Worm (Caenorhabditis elegans) whole organism, L3 larva: Measurements from ENCODE around the gene elp-1.

Experiments
- R02D3.7 ChIP-seq: fragments of 150-350 bp; optimal IDR thresholded peaks from 2 replicates; lab custom pipeline; 2014; ENCODE audit warnings: missing biosample characterization, missing genetic modification characterization
- aly-2 ChIP-seq: fragments of 150-350 bp; optimal IDR thresholded peaks from 2 replicates; lab custom pipeline; 2014; ENCODE audit warnings: missing biosample characterization, missing genetic modification characterization
- ama-1 ChIP-seq: fragments of 150-350 bp; optimal IDR thresholded peaks from 2 replicates; lab custom pipeline; 2018
- ceh-28 ChIP-seq: fragments of 150-350 bp; optimal IDR thresholded peaks from 2 replicates; lab custom pipeline; 2014; ENCODE audit warnings: missing biosample characterization, missing genetic modification reagents, missing genetic modification characterization
- daf-12 ChIP-seq: fragments of 150-350 bp; optimal IDR thresholded peaks from 2 replicates; lab custom pipeline; 2014; ENCODE audit warnings: missing biosample characterization, missing genetic modification reagents, missing genetic modification characterization
- egl-27 ChIP-seq: sonication (generic microtip); optimal IDR thresholded peaks from 4 replicates; lab custom pipeline; 2017; ENCODE audit warnings: missing biosample characterization, missing genetic modification reagents, missing genetic modification characterization
- egl-5 ChIP-seq: fragments of 150-350 bp; optimal IDR thresholded peaks from 2 replicates; lab custom pipeline; 2017; ENCODE audit warnings: missing biosample characterization, missing genetic modification reagents, missing genetic modification characterization, inconsistent platforms
- elt-1 ChIP-seq: fragments of 150-350 bp; optimal IDR thresholded peaks from 2 replicates; lab custom pipeline; 2014; ENCODE audit warnings: missing biosample characterization, missing genetic modification characterization
- elt-2 ChIP-seq: sonication (generic microtip); optimal IDR thresholded peaks from 2 replicates; lab custom pipeline; 2016; ENCODE audit warnings: missing genetic modification reagents, mild to moderate bottlenecking, missing genetic modification characterization, missing compliant biosample characterization
- elt-3 ChIP-seq, 3 experiments: fragments of 150-350 bp in 1 of 3; sonication (generic microtip) in 2 of 3; optimal IDR thresholded peaks; 2 replicates in 2 of 3; 4 replicates in 1 of 3; lab custom pipeline; 2014 to 2017; ENCODE audit warnings: missing biosample characterization in 3 of 3, missing genetic modification characterization in 3 of 3
- fkh-10 ChIP-seq: sonication (generic microtip); optimal IDR thresholded peaks from 2 replicates; lab custom pipeline; 2017; ENCODE audit warnings: missing biosample characterization, missing genetic modification reagents, missing genetic modification characterization
- fkh-2 ChIP-seq: fragments of 150-350 bp; optimal IDR thresholded peaks from 2 replicates; lab custom pipeline; 2014; ENCODE audit warnings: missing biosample characterization, missing genetic modification reagents, missing genetic modification characterization
- hmg-11 ChIP-seq: sonication (generic microtip); optimal IDR thresholded peaks from 2 replicates; lab custom pipeline; 2016; ENCODE audit warnings: missing genetic modification characterization, missing compliant biosample characterization
- jun-1 ChIP-seq: fragments of 150-350 bp; optimal IDR thresholded peaks from 2 replicates; lab custom pipeline; 2014; ENCODE audit warnings: missing biosample characterization, missing genetic modification reagents, missing genetic modification characterization
- lin-39 ChIP-seq: fragments of 150-350 bp; optimal IDR thresholded peaks from 2 replicates; lab custom pipeline; 2018; ENCODE audit warnings: missing biosample characterization, missing genetic modification reagents, missing genetic modification characterization
- lsy-12 ChIP-seq: sonication (generic microtip); optimal IDR thresholded peaks from 2 replicates; lab custom pipeline; 2016; ENCODE audit warnings: mild to moderate bottlenecking, missing genetic modification characterization, missing compliant biosample characterization
- mdl-1 ChIP-seq: fragments of 150-350 bp; optimal IDR thresholded peaks from 2 replicates; lab custom pipeline; 2014; ENCODE audit warnings: missing biosample characterization, missing genetic modification characterization
- mml-1 ChIP-seq: fragments of 150-350 bp; sonication (generic microtip); optimal IDR thresholded peaks from 3 replicates; lab custom pipeline; 2014; ENCODE audit warnings: missing biosample characterization, missing genetic modification characterization
- nfya-1 ChIP-seq: sonication (generic microtip); optimal IDR thresholded peaks from 2 replicates; lab custom pipeline; 2017; ENCODE audit warnings: missing genetic modification characterization, mild to moderate bottlenecking, missing compliant biosample characterization, antibody characterized with exemption, moderate library complexity; ENCODE audit not compliant: insufficient read depth
- nhr-11 ChIP-seq: fragments of 150-350 bp; optimal IDR thresholded peaks from 2 replicates; lab custom pipeline; 2014; ENCODE audit warnings: missing biosample characterization, missing genetic modification characterization
- nhr-23 ChIP-seq: fragments of 150-350 bp; optimal IDR thresholded peaks from 2 replicates; lab custom pipeline; 2014; ENCODE audit warnings: missing biosample characterization, missing genetic modification reagents, missing genetic modification characterization
- nhr-237 ChIP-seq: fragments of 150-350 bp; optimal IDR thresholded peaks from 2 replicates; lab custom pipeline; 2014; ENCODE audit warnings: missing biosample characterization, missing genetic modification characterization
- nhr-25 ChIP-seq: sonication (generic microtip); optimal IDR thresholded peaks from 2 replicates; lab custom pipeline; 2017; ENCODE audit warnings: missing biosample characterization, missing genetic modification characterization
- nhr-28 ChIP-seq: fragments of 150-350 bp; optimal IDR thresholded peaks from 2 replicates; lab custom pipeline; 2014; ENCODE audit warnings: missing biosample characterization, missing genetic modification characterization
- nhr-43 ChIP-seq: sonication (generic microtip); optimal IDR thresholded peaks from 2 replicates; lab custom pipeline; 2016; ENCODE audit warnings: mild to moderate bottlenecking, missing genetic modification characterization, missing compliant biosample characterization; ENCODE audit not compliant: poor library complexity, severe bottlenecking
- nhr-76 ChIP-seq: fragments of 150-350 bp; sonication (generic microtip); optimal IDR thresholded peaks from 5 replicates; lab custom pipeline; 2014; ENCODE audit warnings: missing biosample characterization, missing genetic modification characterization
- nhr-77 ChIP-seq: fragments of 150-350 bp; optimal IDR thresholded peaks from 2 replicates; lab custom pipeline; 2014; ENCODE audit warnings: missing biosample characterization, missing genetic modification characterization
- pha-4 ChIP-seq: fragments of 150-350 bp; optimal IDR thresholded peaks from 2 replicates; lab custom pipeline; 2014; ENCODE audit warnings: missing biosample characterization, missing genetic modification reagents, missing genetic modification characterization
- pqm-1 ChIP-seq: fragments of 150-350 bp; optimal IDR thresholded peaks from 2 replicates; lab custom pipeline; 2017; ENCODE audit warnings: missing biosample characterization, missing genetic modification characterization, inconsistent platforms
- sea-2 ChIP-seq: fragments of 150-350 bp; sonication (generic microtip); optimal IDR thresholded peaks from 4 replicates; lab custom pipeline; 2014; ENCODE audit warnings: missing biosample characterization, missing genetic modification reagents, missing genetic modification characterization
- skn-1 ChIP-seq: fragments of 150-350 bp; optimal IDR thresholded peaks from 2 replicates; lab custom pipeline; 2014; ENCODE audit warnings: missing biosample characterization, missing genetic modification characterization
- tbx-2 ChIP-seq: sonication (generic microtip); optimal IDR thresholded peaks from 2 replicates; lab custom pipeline; 2016; ENCODE audit warnings: mild to moderate bottlenecking, missing genetic modification characterization, missing compliant biosample characterization
- unc-62 ChIP-seq: fragments of 150-350 bp; sonication (generic microtip); optimal IDR thresholded peaks from 4 replicates; lab custom pipeline; 2014; ENCODE audit warnings: missing biosample characterization, missing genetic modification reagents, missing genetic modification characterization
- zag-1 ChIP-seq: fragments of 150-350 bp; optimal IDR thresholded peaks from 2 replicates; lab custom pipeline; 2014; ENCODE audit warnings: missing biosample characterization, missing genetic modification characterization

Gene elp-1

ce11 chrV:20775269-20775668, 5.3 kb upstream of the elp-1 start, which contains the start of gene F38A6.4:
F38A6.4 (minus strand) TSS chrV:20775369.
- no peak for TF ChIP-seq nhr-28 (tag; lab: Kevin White, UChicago)
- TF ChIP-seq nhr-25 (tag; lab: Kevin White, UChicago), result peak; percentile 14

DNA sequence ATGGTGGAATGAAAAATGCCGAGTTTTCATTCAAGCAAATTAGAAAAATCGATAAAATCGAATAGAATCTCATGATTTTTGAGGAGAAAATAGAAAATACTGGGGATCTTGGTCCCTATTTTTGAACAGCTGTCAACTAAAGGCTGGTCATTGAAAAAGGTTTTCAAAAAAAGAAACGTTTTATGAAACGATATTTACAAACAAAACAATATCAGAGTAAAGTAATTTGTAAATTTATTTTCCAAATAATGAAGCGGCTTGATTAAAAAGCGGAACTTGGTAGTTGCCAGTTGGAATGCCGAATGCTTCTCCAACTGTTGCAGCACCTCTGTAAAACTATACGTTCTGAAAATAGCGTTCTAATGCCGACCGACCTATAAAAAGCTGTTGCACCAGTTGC, 3.7 kb upstream of the elp-1 start, which contains the start of gene F38A6.5:
Gene F38A6.5 (minus strand): TSS at position 101 of the 400 bp plus-strand sequence.
- TF ChIP-seq ceh-28 (tag; lab: Kevin White, UChicago), result peak; percentile 2
- TF ChIP-seq jun-1 (tag; lab: Kevin White, UChicago), result no peak
- TF ChIP-seq nhr-28 (tag; lab: Kevin White, UChicago), result no peak
- no peak for TF ChIP-seq nhr-11 (tag; lab: Kevin White, UChicago)

ce11 chrV:20771702-20772101, 1.7 kb upstream of the elp-1 start:
- TF ChIP-seq lin-39 (tag; lab: Kevin White, UChicago), result no peak
- TF ChIP-seq R02D3.7 (tag; lab: Kevin White, UChicago), result no peak
- no peak for TF ChIP-seq zag-1
- TF ChIP-seq jun-1 (tag; lab: Kevin White, UChicago), result no peak
- peak; percentile 2 for TF ChIP-seq nhr-23 (tag; lab: Kevin White, UChicago)
- TF ChIP-seq nhr-28 (tag; lab: Kevin White, UChicago), result no peak
- no peak for TF ChIP-seq mml-1 (tag; lab: Kevin White, UChicago)
- TF ChIP-seq elt-1 (tag; lab: Kevin White, UChicago), result no peak
- peak; percentile 24 for TF ChIP-seq unc-62 (GFP tag; lab: Kevin White, UChicago)

DNA sequence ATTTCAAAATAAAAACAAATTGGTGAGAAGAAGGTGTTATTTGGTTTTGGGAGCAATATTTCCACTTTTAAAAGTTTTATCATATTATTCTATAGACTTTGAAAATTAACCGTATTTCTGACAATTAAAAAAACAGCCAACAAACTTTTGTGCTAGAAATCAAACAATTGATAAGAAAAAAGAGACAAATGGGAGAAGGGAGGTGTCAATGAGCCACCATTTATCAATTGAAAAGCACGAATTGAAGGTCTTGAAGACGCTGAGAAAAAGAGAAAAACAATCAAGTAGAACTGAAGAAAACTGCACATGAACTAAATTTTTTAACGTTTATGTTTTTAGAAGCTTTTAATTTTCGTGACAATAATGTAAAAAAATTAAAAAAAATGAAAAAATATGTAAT, 885 bp upstream of the elp-1 start:
- TF ChIP-seq elt-2, result peak; percentile 71
- TF ChIP-seq pqm-1 (tag; lab: Kevin White, UChicago), result peak; percentile 37
- TF ChIP-seq fkh-10 (GFP tag; lab: Kevin White, UChicago), result no peak
- TF ChIP-seq, all 47 proteins: peak for 2

- TF ChIP-seq ama-1 (lab: Kevin White, UChicago) (no peak), tbx-2 (no peak), daf-12 (tag; lab: Kevin White, UChicago) (no peak), nfya-1 (no peak), nhr-25 (tag; lab: Kevin White, UChicago) (no peak), fkh-2 (no peak), fkh-10 (GFP tag; lab: Kevin White, UChicago) (no peak), mml-1 (tag; lab: Kevin White, UChicago) (no peak), nhr-43 (no peak), ceh-28 (tag; lab: Kevin White, UChicago) (no peak), nhr-237 (tag; lab: Kevin White, UChicago) (no peak), nhr-23 (tag; lab: Kevin White, UChicago) (no peak), hmg-11 (tag; lab: Kevin White, UChicago) (no peak), sea-2 (GFP tag; lab: Kevin White, UChicago) (no peak), lsy-12 (no peak), elt-2 (no peak), mdl-1 (tag; lab: Kevin White, UChicago) (no peak), nhr-76 (no peak), unc-62 (GFP tag; lab: Kevin White, UChicago) (no peak)
These were observed 6.8 kb downstream of the elp-1 start for ce11 chrV:20763192-20763591.

ce11 chrV:20761758-20762157, 8.2 kb downstream of the elp-1 start:
- no peak for TF ChIP-seq nhr-77 (tag; lab: Kevin White, UChicago)
- TF ChIP-seq egl-5 (tag; lab: Kevin White, UChicago), result no peak
- no peak for TF ChIP-seq nhr-43
- no peak for TF ChIP-seq elt-2
- no peak for TF ChIP-seq jun-1 (tag; lab: Kevin White, UChicago)
- TF ChIP-seq nhr-28 (tag; lab: Kevin White, UChicago), result no peak
- TF ChIP-seq skn-1 (tag; lab: Kevin White, UChicago), result no peak
- no peak for TF ChIP-seq fkh-10 (GFP tag; lab: Kevin White, UChicago)
- no peak for TF ChIP-seq lsy-12
- TF ChIP-seq mml-1 (tag; lab: Kevin White, UChicago), result no peak
- TF ChIP-seq nhr-237 (tag; lab: Kevin White, UChicago), result no peak
- no peak for TF ChIP-seq pqm-1 (tag; lab: Kevin White, UChicago)
- TF ChIP-seq aly-2 (tag; lab: Kevin White, UChicago), result no peak
- TF ChIP-seq pha-4 (tag; lab: Kevin White, UChicago), result no peak
- TF ChIP-seq nhr-25 (tag; lab: Kevin White, UChicago), result no peak
- TF ChIP-seq egl-27 (tag; lab: Kevin White, UChicago), result no peak
- no peak for TF ChIP-seq elt-3 (tag; optimal IDR thresholded peaks at IDR 0.05; lab: Kevin White, UChicago)
- TF ChIP-seq mdl-1 (tag; lab: Kevin White, UChicago), result no peak
